Fruit fly (Drosophila melanogaster) whole organism, embryonic: ENCODE data around the gene Fitm.

Source experiments
- CG32532 ChIP-seq: fragments of 200-800 bp; sonication (Bioruptor generic); IDR thresholded peaks from 2 replicates; pipeline ENCODE4 v1.3.6; 2022; ENCODE audit warnings: missing biosample characterization, missing genetic modification characterization
- Dll ChIP-seq: fragments of 200-800 bp; sonication (Bioruptor generic); IDR thresholded peaks from 4 replicates; pipeline ENCODE4 v1.3.6; 2022; ENCODE audit warnings: missing biosample characterization, missing genetic modification characterization; ENCODE audit not compliant: partially characterized antibody
- kay ChIP-seq: fragments of 200-800 bp; sonication (Bioruptor generic); optimal IDR thresholded peaks from 2 replicates; lab custom pipeline; 2016; ENCODE audit warnings: missing biosample characterization, missing genetic modification characterization

- TF ChIP-seq Dll (GFP tag; lab: Robert Waterston, UW) (no peak), kay (GFP tag; lab: Kevin White, UChicago) (no peak), CG32532 (no peak)
Measured at dm6 chr3L:5096674-5097073, 49.2 kb downstream of the Fitm start.
